Worm (Caenorhabditis elegans) whole organism, L2 larva: ENCODE measurements around the gene C07A9.13.

Experiments used
- ama-1 ChIP-seq: fragments of 150-350 bp; optimal IDR thresholded peaks from 2 replicates; lab custom pipeline; 2018; ENCODE audit warnings: inconsistent platforms
- ceh-82 ChIP-seq: fragments of 150-350 bp; optimal IDR thresholded peaks from 2 replicates; lab custom pipeline; 2014; ENCODE audit warnings: missing biosample characterization, missing genetic modification characterization
- gmeb-1 ChIP-seq: fragments of 150-350 bp; optimal IDR thresholded peaks from 2 replicates; lab custom pipeline; 2014; ENCODE audit warnings: missing biosample characterization, missing genetic modification characterization
- nhr-6 ChIP-seq: fragments of 150-350 bp; optimal IDR thresholded peaks from 2 replicates; lab custom pipeline; 2014; ENCODE audit warnings: missing biosample characterization, missing genetic modification characterization
- snpc-4 ChIP-seq: fragments of 150-350 bp; optimal IDR thresholded peaks from 2 replicates; lab custom pipeline; 2014; ENCODE audit warnings: missing biosample characterization, missing genetic modification characterization
- ztf-1 ChIP-seq: fragments of 200-800 bp; sonication (Bioruptor generic); conservative IDR thresholded peaks from 2 replicates; pipeline ENCODE4 v1.3.6; 2022; ENCODE audit warnings: missing genetic modification characterization, missing compliant biosample characterization

DNA sequence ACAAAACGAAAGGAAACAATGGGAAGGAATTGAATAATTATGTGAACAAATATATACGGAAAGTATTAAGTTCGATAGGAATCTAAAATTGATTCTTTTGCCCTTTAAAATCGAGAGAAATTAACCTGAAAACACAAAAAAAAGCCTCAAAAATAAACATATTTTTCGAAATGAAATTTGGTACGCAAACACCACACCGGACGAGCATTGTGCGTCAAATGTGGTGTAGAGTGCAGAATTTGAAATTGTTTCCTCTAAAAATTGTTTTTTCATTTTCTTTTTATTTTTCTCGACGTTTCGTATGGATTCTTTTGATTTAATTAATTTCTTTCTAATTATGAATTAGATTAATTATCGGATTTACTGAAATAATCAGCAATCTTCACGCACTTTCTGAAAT, 14.3 kb upstream of the C07A9.13 start:
- TF ChIP-seq ceh-82 (tag; lab: Kevin White, UChicago) = no peak
- TF ChIP-seq ama-1 (lab: Kevin White, UChicago) = no peak
- TF ChIP-seq nhr-6 (tag; lab: Kevin White, UChicago) = no peak
- TF ChIP-seq gmeb-1 (tag; lab: Kevin White, UChicago) = peak; percentile 21
- TF ChIP-seq snpc-4 = no peak
- TF ChIP-seq ztf-1 (GFP tag; lab: Robert Waterston, UW) = no peak
